Fruit fly (Drosophila melanogaster) whole organism, pupa: Measurements from ENCODE around the gene Gr93a.

Experiments
- CG13204 ChIP-seq: fragments of 200-800 bp; sonication (Bioruptor generic); optimal IDR thresholded peaks from 2 replicates; lab custom pipeline; 2018; ENCODE audit warnings: missing biosample characterization, mild to moderate bottlenecking, missing genetic modification characterization, moderate library complexity
- CG17806 ChIP-seq: fragments of 200-800 bp; sonication (Bioruptor generic); optimal IDR thresholded peaks from 2 replicates; lab custom pipeline; 2018; ENCODE audit warnings: missing biosample characterization, mild to moderate bottlenecking, missing genetic modification characterization, moderate library complexity
- D1 ChIP-seq: fragments of 200-800 bp; sonication (Bioruptor generic); optimal IDR thresholded peaks from 2 replicates; lab custom pipeline; 2018; ENCODE audit warnings: missing biosample characterization, mild to moderate bottlenecking, missing genetic modification characterization, moderate library complexity
- Pif1B ChIP-seq: fragments of 200-800 bp; sonication (Bioruptor generic); optimal IDR thresholded peaks from 3 replicates; lab custom pipeline; 2016; ENCODE audit warnings: missing biosample characterization, missing genetic modification characterization
- Snoo ChIP-seq: fragments of 200-800 bp; sonication (Bioruptor generic); optimal IDR thresholded peaks from 3 replicates; lab custom pipeline; 2017; ENCODE audit warnings: missing biosample characterization, mild to moderate bottlenecking, missing genetic modification characterization, inconsistent platforms

- TF ChIP-seq D1 (tag; lab: Kevin White, UChicago) (no peak), CG17806 (peak; percentile 13), CG13204 (GFP tag; lab: Kevin White, UChicago) (no peak), Pif1B (GFP tag; lab: Kevin White, UChicago) (no peak), Snoo (no peak)
These were observed 23.5 kb upstream of the Gr93a start for dm6 chr3R:21808622-21809347.
